Worm (Caenorhabditis elegans) whole organism, L1 larva: ENCODE results near the gene ogdh-1.

Experiments
- C16A3.4 ChIP-seq: fragments of 150-350 bp; optimal IDR thresholded peaks from 2 replicates; lab custom pipeline; 2014; ENCODE audit warnings: missing biosample characterization, missing genetic modification characterization
- C34B4.2 ChIP-seq: sonication (generic microtip); optimal IDR thresholded peaks from 2 replicates; lab custom pipeline; 2017; ENCODE audit warnings: mild to moderate bottlenecking, missing genetic modification characterization, missing compliant biosample characterization
- aha-1 ChIP-seq: fragments of 150-350 bp; optimal IDR thresholded peaks from 2 replicates; lab custom pipeline; 2014; ENCODE audit warnings: missing biosample characterization, missing genetic modification characterization
- alr-1 ChIP-seq: fragments of 200-800 bp; sonication (Bioruptor generic); optimal IDR thresholded peaks from 2 replicates; lab custom pipeline; 2018; ENCODE audit warnings: borderline replicate concordance, mild to moderate bottlenecking, missing genetic modification characterization, missing compliant biosample characterization
- blmp-1 ChIP-seq: fragments of 150-350 bp; optimal IDR thresholded peaks from 2 replicates; lab custom pipeline; 2014; ENCODE audit warnings: missing biosample characterization, missing genetic modification characterization
- ceh-82 ChIP-seq, 3 experiments: fragments of 150-350 bp in 1 of 3; sonication (generic microtip) in 2 of 3; optimal IDR thresholded peaks; 2 replicates each; lab custom pipeline; 2014 to 2017; ENCODE audit warnings: missing biosample characterization in 3 of 3, missing genetic modification characterization in 3 of 3
- ceh-90 ChIP-seq: sonication (generic microtip); optimal IDR thresholded peaks from 2 replicates; lab custom pipeline; 2016; ENCODE audit warnings: missing genetic modification characterization, missing compliant biosample characterization
- dpl-1 ChIP-seq, 3 experiments: fragments of 150-350 bp in 2 of 3; sonication (generic microtip) in 1 of 3; optimal IDR thresholded peaks; 2 replicates each; lab custom pipeline; 2014 to 2017; ENCODE audit warnings: missing biosample characterization in 3 of 3, missing genetic modification characterization in 3 of 3, missing genetic modification reagents in 3 of 3
- dsc-1 ChIP-seq: sonication (generic microtip); optimal IDR thresholded peaks from 2 replicates; lab custom pipeline; 2016; ENCODE audit warnings: mild to moderate bottlenecking, missing genetic modification characterization, missing compliant biosample characterization
- efl-1 ChIP-seq, 4 experiments: fragments of 150-350 bp; optimal IDR thresholded peaks in 3 of 4; peaks in 1 of 4; 1 replicate in 1 of 4; 2 replicates in 3 of 4; lab custom pipeline; 2014; ENCODE audit warnings: missing biosample characterization in 2 of 4, missing genetic modification characterization in 2 of 4, missing genetic modification reagents in 2 of 4
- elt-2 ChIP-seq: sonication (generic microtip); optimal IDR thresholded peaks from 2 replicates; lab custom pipeline; 2016; ENCODE audit warnings: missing genetic modification characterization, mild to moderate bottlenecking, inconsistent platforms, missing compliant biosample characterization, missing genetic modification reagents
- elt-3 ChIP-seq, 6 experiments: fragments of 150-350 bp in 1 of 6; sonication (generic microtip); optimal IDR thresholded peaks; 2 replicates each; lab custom pipeline; 2017 to 2018; ENCODE audit warnings: missing biosample characterization in 6 of 6, missing genetic modification characterization in 6 of 6, inconsistent platforms in 1 of 6
- fkh-8 ChIP-seq: sonication (generic microtip); optimal IDR thresholded peaks from 2 replicates; lab custom pipeline; 2016; ENCODE audit warnings: mild to moderate bottlenecking, missing genetic modification characterization, missing compliant biosample characterization
- fos-1 ChIP-seq: fragments of 150-350 bp; optimal IDR thresholded peaks from 2 replicates; lab custom pipeline; 2014; ENCODE audit warnings: missing biosample characterization, missing genetic modification characterization
- hlh-4 ChIP-seq: sonication (generic microtip); optimal IDR thresholded peaks from 2 replicates; lab custom pipeline; 2016; ENCODE audit warnings: mild to moderate bottlenecking, missing genetic modification characterization, missing compliant biosample characterization
- hpl-2 ChIP-seq: fragments of 150-350 bp; optimal IDR thresholded peaks from 2 replicates; lab custom pipeline; 2014; ENCODE audit warnings: missing biosample characterization, missing genetic modification reagents, missing genetic modification characterization
- irx-1 ChIP-seq: sonication (generic microtip); optimal IDR thresholded peaks from 2 replicates; lab custom pipeline; 2016; ENCODE audit warnings: missing genetic modification characterization, missing compliant biosample characterization
- isw-1 ChIP-seq: fragments of 200-800 bp; sonication (Bioruptor generic); IDR thresholded peaks from 2 replicates; pipeline ENCODE4 v1.3.6; 2022; ENCODE audit warnings: missing genetic modification characterization, missing compliant biosample characterization
- lin-13 ChIP-seq: fragments of 150-350 bp; optimal IDR thresholded peaks from 2 replicates; lab custom pipeline; 2014; ENCODE audit warnings: missing biosample characterization, missing genetic modification reagents, missing genetic modification characterization
- lin-14 ChIP-seq: fragments of 200-800 bp; sonication (Bioruptor generic); optimal IDR thresholded peaks from 2 replicates; lab custom pipeline; 2018; ENCODE audit warnings: mild to moderate bottlenecking, missing genetic modification characterization, moderate library complexity, missing compliant biosample characterization
- lin-35 ChIP-seq, 2 experiments: fragments of 150-350 bp; optimal IDR thresholded peaks; 2 replicates each; lab custom pipeline; 2014; ENCODE audit warnings: missing biosample characterization in 2 of 2, missing genetic modification characterization in 2 of 2, missing genetic modification reagents in 2 of 2
- lsy-2 ChIP-seq, 2 experiments: fragments of 150-350 bp; optimal IDR thresholded peaks; 2 replicates each; lab custom pipeline; 2014; ENCODE audit warnings: missing biosample characterization in 2 of 2, missing genetic modification characterization in 2 of 2
- mab-9 ChIP-seq: fragments of 200-800 bp; sonication (Bioruptor generic); IDR thresholded peaks from 2 replicates; pipeline ENCODE4 v1.3.6; 2022; ENCODE audit warnings: missing genetic modification reagents, missing genetic modification characterization, missing compliant biosample characterization
- mdl-1 ChIP-seq, 2 experiments: fragments of 150-350 bp; optimal IDR thresholded peaks; 2 replicates each; lab custom pipeline; 2014 to 2017; ENCODE audit warnings: missing biosample characterization in 2 of 2, missing genetic modification characterization in 2 of 2, inconsistent platforms in 1 of 2
- nhr-11 ChIP-seq: fragments of 150-350 bp; optimal IDR thresholded peaks from 2 replicates; lab custom pipeline; 2014; ENCODE audit warnings: missing biosample characterization, missing genetic modification characterization
- nhr-12 ChIP-seq: sonication (generic microtip); optimal IDR thresholded peaks from 2 replicates; lab custom pipeline; 2017; ENCODE audit warnings: missing biosample characterization, missing genetic modification characterization
- nhr-19 ChIP-seq: fragments of 200-800 bp; sonication (Bioruptor generic); conservative IDR thresholded peaks from 2 replicates; pipeline ENCODE4 v1.3.6; 2022; ENCODE audit warnings: missing genetic modification characterization, missing compliant biosample characterization
- nhr-20 ChIP-seq: sonication (generic microtip); optimal IDR thresholded peaks from 2 replicates; lab custom pipeline; 2016; ENCODE audit warnings: mild to moderate bottlenecking, missing genetic modification characterization, missing compliant biosample characterization
- nhr-47 ChIP-seq: sonication (generic microtip); optimal IDR thresholded peaks from 2 replicates; lab custom pipeline; 2016; ENCODE audit warnings: mild to moderate bottlenecking, missing genetic modification characterization, moderate library complexity, missing compliant biosample characterization
- nhr-71 ChIP-seq: sonication (generic microtip); optimal IDR thresholded peaks from 2 replicates; lab custom pipeline; 2016; ENCODE audit warnings: mild to moderate bottlenecking, missing genetic modification characterization, moderate library complexity, missing compliant biosample characterization
- nhr-76 ChIP-seq: sonication (generic microtip); optimal IDR thresholded peaks from 2 replicates; lab custom pipeline; 2017; ENCODE audit warnings: missing biosample characterization, missing genetic modification characterization
- nhr-77 ChIP-seq: fragments of 150-350 bp; optimal IDR thresholded peaks from 2 replicates; lab custom pipeline; 2014; ENCODE audit warnings: missing biosample characterization, missing genetic modification characterization
- nhr-84 ChIP-seq: sonication (generic microtip); optimal IDR thresholded peaks from 2 replicates; lab custom pipeline; 2017; ENCODE audit warnings: missing biosample characterization, missing genetic modification characterization
- nhr-85 ChIP-seq: sonication (generic microtip); peaks from one replicate; lab custom pipeline; 2016; ENCODE audit warnings: missing genetic modification characterization, inconsistent platforms, missing compliant biosample characterization
- nhr-90 ChIP-seq: sonication (generic microtip); optimal IDR thresholded peaks from 2 replicates; lab custom pipeline; 2016; ENCODE audit warnings: mild to moderate bottlenecking, missing genetic modification characterization, missing compliant biosample characterization; ENCODE audit not compliant: poor library complexity
- pax-3 ChIP-seq: fragments of 200-800 bp; sonication (Bioruptor generic); optimal IDR thresholded peaks from 2 replicates; lab custom pipeline; 2018; ENCODE audit warnings: mild to moderate bottlenecking, missing genetic modification characterization, moderate library complexity, missing compliant biosample characterization
- rnt-1 ChIP-seq: sonication (generic microtip); optimal IDR thresholded peaks from 2 replicates; lab custom pipeline; 2016; ENCODE audit warnings: mild to moderate bottlenecking, missing genetic modification characterization, moderate library complexity, missing compliant biosample characterization
- skn-1 ChIP-seq: fragments of 150-350 bp; optimal IDR thresholded peaks from 2 replicates; lab custom pipeline; 2014; ENCODE audit warnings: missing biosample characterization, missing genetic modification characterization
- sptf-1 ChIP-seq: fragments of 150-350 bp; optimal IDR thresholded peaks from 2 replicates; lab custom pipeline; 2014; ENCODE audit warnings: missing biosample characterization, missing genetic modification characterization
- sup-37 ChIP-seq: fragments of 200-800 bp; sonication (Bioruptor generic); optimal IDR thresholded peaks from 2 replicates; lab custom pipeline; 2018; ENCODE audit warnings: mild to moderate bottlenecking, missing genetic modification characterization, missing compliant biosample characterization
- swsn-7 ChIP-seq: sonication (generic microtip); optimal IDR thresholded peaks from 2 replicates; lab custom pipeline; 2016; ENCODE audit warnings: missing genetic modification characterization, missing compliant biosample characterization
- tlp-1 ChIP-seq: fragments of 150-350 bp; optimal IDR thresholded peaks from 2 replicates; lab custom pipeline; 2014; ENCODE audit warnings: missing biosample characterization, missing genetic modification characterization
- unc-130 ChIP-seq: fragments of 150-350 bp; optimal IDR thresholded peaks from 2 replicates; lab custom pipeline; 2017; ENCODE audit warnings: missing biosample characterization, missing genetic modification characterization, inconsistent platforms
- unc-62 ChIP-seq: fragments of 150-350 bp; optimal IDR thresholded peaks from 2 replicates; lab custom pipeline; 2014; ENCODE audit warnings: missing biosample characterization, missing genetic modification reagents, missing genetic modification characterization
- unc-86 ChIP-seq: sonication (generic microtip); optimal IDR thresholded peaks from 2 replicates; lab custom pipeline; 2016; ENCODE audit warnings: missing genetic modification characterization, missing compliant biosample characterization
- vab-15 ChIP-seq: sonication (generic microtip); optimal IDR thresholded peaks from 2 replicates; lab custom pipeline; 2017; ENCODE audit warnings: missing genotype, mild to moderate bottlenecking, missing genetic modification characterization, missing compliant biosample characterization
- xbp-1 ChIP-seq: sonication (generic microtip); optimal IDR thresholded peaks from 2 replicates; lab custom pipeline; 2016; ENCODE audit warnings: missing genetic modification characterization, missing compliant biosample characterization
- zag-1 ChIP-seq: fragments of 150-350 bp; optimal IDR thresholded peaks from 2 replicates; lab custom pipeline; 2014; ENCODE audit warnings: missing biosample characterization, missing genetic modification characterization
- zip-4 ChIP-seq: fragments of 200-800 bp; sonication (Bioruptor generic); optimal IDR thresholded peaks from 2 replicates; lab custom pipeline; 2018; ENCODE audit warnings: mild to moderate bottlenecking, missing genetic modification characterization, moderate library complexity, missing compliant biosample characterization
- ztf-4 ChIP-seq: fragments of 150-350 bp; optimal IDR thresholded peaks from 2 replicates; lab custom pipeline; 2014; ENCODE audit warnings: missing biosample characterization, missing genetic modification characterization

ogdh-1 gene

DNA sequence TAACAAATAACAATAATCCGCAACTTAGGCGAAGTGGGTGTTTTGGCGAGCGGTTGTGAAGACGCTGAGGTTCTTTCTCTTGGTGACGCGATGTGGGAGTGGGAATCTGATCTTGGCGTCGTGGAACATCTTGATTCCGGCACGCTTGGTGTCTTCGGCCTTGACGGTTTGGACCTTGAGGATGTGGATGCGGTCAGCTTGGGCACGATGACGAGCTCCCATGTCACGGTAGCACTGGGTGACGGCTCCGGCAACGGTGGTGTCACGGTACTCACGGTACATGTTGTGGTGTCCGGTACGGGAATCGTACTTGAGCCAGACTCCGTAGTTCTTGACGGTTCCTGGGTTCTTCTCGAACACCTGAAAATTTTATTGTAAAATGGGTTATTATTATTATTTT lies 45.3 kb upstream of the ogdh-1 start:
- TF ChIP-seq ceh-90 (tag; lab: Kevin White, UChicago) (no peak), nhr-12 (no peak), mab-9 (GFP tag; lab: Robert Waterston, UW) (0 out of 2 replicates have a peak, but pooled peaks have one; percentile 35), hlh-4 (no peak), fos-1 (tag; lab: Kevin White, UChicago) (no peak), C34B4.2 (tag; lab: Kevin White, UChicago) (peak; percentile 19), rnt-1 (tag; lab: Kevin White, UChicago) (no peak), blmp-1 (tag; lab: Kevin White, UChicago) (no peak), nhr-84 (no peak)

DNA sequence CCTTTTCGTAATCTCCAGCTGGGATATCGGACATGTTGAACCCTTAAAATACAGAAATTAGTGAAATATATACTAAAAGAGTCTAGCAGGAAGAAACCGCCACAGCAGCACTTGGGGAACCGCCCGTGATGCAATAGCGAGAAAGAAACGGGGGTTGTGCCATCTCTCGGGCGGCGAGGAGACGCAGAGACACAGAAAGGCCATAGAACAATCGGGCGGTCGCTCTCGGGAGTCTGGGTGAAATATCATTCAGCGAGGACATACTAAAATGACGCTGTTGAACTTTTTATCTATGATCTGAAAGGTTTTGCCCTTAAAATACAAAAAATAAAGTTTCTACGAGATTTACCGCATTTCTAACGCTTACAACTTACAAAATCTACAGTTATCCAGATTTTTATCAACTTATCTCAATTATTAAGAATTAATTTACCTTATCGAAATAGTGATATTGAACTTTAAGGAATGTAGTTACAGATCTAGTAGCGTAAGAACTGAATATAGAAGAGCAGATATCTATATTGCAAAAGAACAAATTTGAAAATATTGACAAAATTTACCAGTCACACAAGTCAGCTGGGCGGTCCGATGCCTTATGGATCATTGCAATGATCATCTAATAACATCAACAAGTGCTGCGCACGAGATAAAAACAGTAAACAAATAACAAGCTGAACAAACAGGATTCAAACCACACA lies 44.7 kb upstream of the ogdh-1 start, which contains the start of gene cyc-2.1:
Gene cyc-2.1, minus strand, starts transcription at position 605 of the 698 bp plus-strand sequence.
- peak; percentile 83 for TF ChIP-seq lin-14 (GFP tag; lab: Kevin White, UChicago)
- TF ChIP-seq ztf-4 (tag; lab: Kevin White, UChicago): peak; percentile 22
- TF ChIP-seq hpl-2: peak; percentile 26
- TF ChIP-seq unc-86 (tag; lab: Kevin White, UChicago): peak; percentile 30
- TF ChIP-seq irx-1 (tag; lab: Kevin White, UChicago): no peak
- peak; percentile 71 for TF ChIP-seq fkh-8
- TF ChIP-seq efl-1 (optimal IDR thresholded peaks at IDR 0.05; lab: Kevin White, UChicago): peak; percentile 28 to 49
- TF ChIP-seq efl-1 (GFP tag; optimal IDR thresholded peaks at IDR 0.05 in 1 of 2; lab: Kevin White, UChicago): peak; percentile 17 to 86
- peak; percentile 21 for TF ChIP-seq dsc-1
- TF ChIP-seq lsy-2 (tag; optimal IDR thresholded peaks at IDR 0.05; lab: Kevin White, UChicago): peak; percentile 80 to 91
- no peak for TF ChIP-seq tlp-1
- TF ChIP-seq lin-13: peak; percentile 36
- peak in 2 of 3 experiments; percentile 34 for TF ChIP-seq dpl-1 (GFP tag; optimal IDR thresholded peaks at IDR 0.05; lab: Kevin White, UChicago)
- TF ChIP-seq ceh-82 (tag; optimal IDR thresholded peaks at IDR 0.05; lab: Kevin White, UChicago): peak in 1 of 3 experiments; percentile 48
- TF ChIP-seq pax-3 (tag; lab: Kevin White, UChicago): no peak
- peak; percentile 80 for TF ChIP-seq nhr-20 (tag; lab: Kevin White, UChicago)
- TF ChIP-seq aha-1 (tag; lab: Kevin White, UChicago): no peak
- peak; percentile 33 to 55 for TF ChIP-seq lin-35 (GFP tag; optimal IDR thresholded peaks at IDR 0.05; lab: Kevin White, UChicago)
- peak; percentile 28 for TF ChIP-seq elt-2 (tag; lab: Kevin White, UChicago)
- no peak for TF ChIP-seq alr-1 (tag; lab: Kevin White, UChicago)
- TF ChIP-seq nhr-71 (tag; lab: Kevin White, UChicago): peak; percentile 71
- no peak for TF ChIP-seq sptf-1
- no peak for TF ChIP-seq vab-15 (tag; lab: Kevin White, UChicago)
- TF ChIP-seq elt-3 (tag; optimal IDR thresholded peaks at IDR 0.05; lab: Kevin White, UChicago): peak in 2 of 6 experiments; percentile 12 to 38
- peak; percentile 58 for TF ChIP-seq C16A3.4 (tag; lab: Kevin White, UChicago)
- peak; percentile 34 for TF ChIP-seq xbp-1 (tag; lab: Kevin White, UChicago)
- TF ChIP-seq nhr-76: no peak
- TF ChIP-seq zag-1 (tag; lab: Kevin White, UChicago): no peak
- no peak for TF ChIP-seq nhr-11 (tag; lab: Kevin White, UChicago)
- TF ChIP-seq zip-4: no peak
- TF ChIP-seq unc-130: no peak
- TF ChIP-seq isw-1 (GFP tag; lab: Robert Waterston, UW): peak; percentile 38; the same call in 1 of the 2 replicates
- peak; percentile 68 for TF ChIP-seq nhr-85 (tag; lab: Kevin White, UChicago)
- no peak for TF ChIP-seq sup-37 (GFP tag; lab: Kevin White, UChicago)
- no peak for TF ChIP-seq nhr-12
- peak; percentile 38 for TF ChIP-seq nhr-47 (tag; lab: Kevin White, UChicago)
- peak in 1 of 2 experiments; percentile 37 for TF ChIP-seq mdl-1 (tag; optimal IDR thresholded peaks at IDR 0.05; lab: Kevin White, UChicago)
- peak; percentile 5 for TF ChIP-seq nhr-77 (tag; lab: Kevin White, UChicago)
- TF ChIP-seq skn-1 (tag; lab: Kevin White, UChicago): peak; percentile 29
- TF ChIP-seq unc-62 (GFP tag; lab: Kevin White, UChicago): no peak
- TF ChIP-seq swsn-7 (tag; lab: Kevin White, UChicago): peak; percentile 59
- peak; percentile 37 for TF ChIP-seq nhr-90
- TF ChIP-seq nhr-19 (GFP tag; lab: Robert Waterston, UW): peak; percentile 71
